Fruit fly (Drosophila melanogaster): Measurements from ENCODE around the gene CG14204.

The CG14204 gene

dm6 chrX:19583317-19583716 is at the start of gene CG14204:
Gene CG14204, plus strand, starts transcription at chrX:19583617.
- no peak for TF ChIP-seq cnc (optimal IDR thresholded peaks at IDR 0.05)
- TF ChIP-seq Clk (GFP tag; optimal IDR thresholded peaks at IDR 0.05) = no peak
- no peak for TF ChIP-seq kay (GFP tag; ENCODE audit: borderline replicate concordance)

- no peak for TF ChIP-seq Crg-1 (GFP tag; optimal IDR thresholded peaks at IDR 0.05)
- no peak for TF ChIP-seq pad (GFP tag; optimal IDR thresholded peaks at IDR 0.05)
- TF ChIP-seq CG12768 (GFP tag; optimal IDR thresholded peaks at IDR 0.05) = no peak
Measured at dm6 chrX:19535394-19535793, 48.0 kb upstream of the CG14204 start.

dm6 chrX:19545865-19546657 is 37.4 kb upstream of the CG14204 start:
- TF ChIP-seq ovo (GFP tag; optimal IDR thresholded peaks at IDR 0.05) = no peak
- TF ChIP-seq Mnt (GFP tag; optimal IDR thresholded peaks at IDR 0.05) = no peak
- no peak for TF ChIP-seq CG7045 (GFP tag; optimal IDR thresholded peaks at IDR 0.05)
- TF ChIP-seq toe (GFP tag; optimal IDR thresholded peaks at IDR 0.05) = no peak
- TF ChIP-seq Hr96 (GFP tag; optimal IDR thresholded peaks at IDR 0.05) = no peak

dm6 chrX:19546658-19547038 is 36.8 kb upstream of the CG14204 start:
- TF ChIP-seq CG5204 (GFP tag; optimal IDR thresholded peaks at IDR 0.05) = no peak
- TF ChIP-seq CG7101 (tag; optimal IDR thresholded peaks at IDR 0.05) = no peak
- no peak for TF ChIP-seq Crg-1 (GFP tag; optimal IDR thresholded peaks at IDR 0.05)
- no peak for TF ChIP-seq toe (GFP tag; optimal IDR thresholded peaks at IDR 0.05)
- no peak for TF ChIP-seq Hr96 (GFP tag; optimal IDR thresholded peaks at IDR 0.05)
- no peak for TF ChIP-seq cic (GFP tag; optimal IDR thresholded peaks at IDR 0.05)
- no peak for TF ChIP-seq CG1620 (GFP tag; optimal IDR thresholded peaks at IDR 0.05)
- no peak for TF ChIP-seq Clk (GFP tag; optimal IDR thresholded peaks at IDR 0.05)
- no peak for TF ChIP-seq pad (GFP tag; optimal IDR thresholded peaks at IDR 0.05)
- TF ChIP-seq cnc (optimal IDR thresholded peaks at IDR 0.05) = no peak
- no peak for TF ChIP-seq kay (GFP tag; ENCODE audit: borderline replicate concordance)
- TF ChIP-seq ovo (GFP tag; optimal IDR thresholded peaks at IDR 0.05) = no peak
- no peak for TF ChIP-seq tj (GFP tag; optimal IDR thresholded peaks at IDR 0.05)
- no peak for TF ChIP-seq CG33017 (tag; optimal IDR thresholded peaks at IDR 0.05)
- TF ChIP-seq CG11617 (GFP tag; optimal IDR thresholded peaks at IDR 0.05) = no peak
- TF ChIP-seq CG7045 (GFP tag; optimal IDR thresholded peaks at IDR 0.05) = no peak
- no peak for TF ChIP-seq CG14711 (tag; optimal IDR thresholded peaks at IDR 0.05)
- TF ChIP-seq Mnt (GFP tag; optimal IDR thresholded peaks at IDR 0.05) = no peak
- no peak for TF ChIP-seq bab1 (GFP tag; optimal IDR thresholded peaks at IDR 0.05)

- TF ChIP-seq CG5204 (GFP tag; optimal IDR thresholded peaks at IDR 0.05) (no peak), CG12768 (GFP tag; optimal IDR thresholded peaks at IDR 0.05) (no peak), CG11617 (GFP tag; optimal IDR thresholded peaks at IDR 0.05) (no peak)
Measured at dm6 chrX:19547382-19547781, 36.0 kb upstream of the CG14204 start, which contains the start of gene CG32532. Gene CG32532, minus strand, starts transcription at chrX:19547482.

- TF ChIP-seq Hr96 (GFP tag; optimal IDR thresholded peaks at IDR 0.05) = no peak
- TF ChIP-seq CG14711 (tag; optimal IDR thresholded peaks at IDR 0.05) = no peak
- TF ChIP-seq pad (GFP tag; optimal IDR thresholded peaks at IDR 0.05) = no peak
- no peak for TF ChIP-seq Clk (GFP tag; optimal IDR thresholded peaks at IDR 0.05)
- no peak for TF ChIP-seq CG7045 (GFP tag; optimal IDR thresholded peaks at IDR 0.05)
- no peak for TF ChIP-seq ovo (GFP tag; optimal IDR thresholded peaks at IDR 0.05)
- TF ChIP-seq toe (GFP tag; optimal IDR thresholded peaks at IDR 0.05) = no peak
- TF ChIP-seq CG5204 (GFP tag; optimal IDR thresholded peaks at IDR 0.05) = no peak
- TF ChIP-seq CG11617 (GFP tag; optimal IDR thresholded peaks at IDR 0.05) = no peak
Measured at dm6 chrX:19548438-19548837, 35.0 kb upstream of the CG14204 start.

dm6 chrX:19549570-19549969 is 33.8 kb upstream of the CG14204 start:
- no peak for TF ChIP-seq cnc (optimal IDR thresholded peaks at IDR 0.05)
- no peak for TF ChIP-seq CG1620 (GFP tag; optimal IDR thresholded peaks at IDR 0.05)
- no peak for TF ChIP-seq bab1 (GFP tag; optimal IDR thresholded peaks at IDR 0.05)
- no peak for TF ChIP-seq CG14711 (tag; optimal IDR thresholded peaks at IDR 0.05)

- TF ChIP-seq CG11617 (GFP tag; optimal IDR thresholded peaks at IDR 0.05) (peak; percentile 44), CG12768 (GFP tag; optimal IDR thresholded peaks at IDR 0.05) (no peak), ovo (GFP tag; optimal IDR thresholded peaks at IDR 0.05) (peak; percentile 7), CG7045 (GFP tag; optimal IDR thresholded peaks at IDR 0.05) (peak; percentile 54), CG33017 (tag; optimal IDR thresholded peaks at IDR 0.05) (peak; percentile 14), CG14711 (tag; optimal IDR thresholded peaks at IDR 0.05) (peak; percentile 87), tj (GFP tag; optimal IDR thresholded peaks at IDR 0.05) (peak; percentile 35), cic (GFP tag; optimal IDR thresholded peaks at IDR 0.05) (no peak), Mnt (GFP tag; optimal IDR thresholded peaks at IDR 0.05) (peak; percentile 44), CG7101 (tag; optimal IDR thresholded peaks at IDR 0.05) (peak; percentile 65), Hr96 (GFP tag; optimal IDR thresholded peaks at IDR 0.05) (no peak), pad (GFP tag; optimal IDR thresholded peaks at IDR 0.05) (peak; percentile 42)
Measured at dm6 chrX:19565714-19566316, 17.6 kb upstream of the CG14204 start, which contains the start of the genes Grip84 and car. Gene Grip84, minus strand, starts transcription at chrX:19565764. Gene car, plus strand, starts transcription at chrX:19566019.

Data from whole organism, adult.